Worm (Caenorhabditis elegans) whole organism, young adult: ENCODE measurements around the gene ceh-76.

Experiments
- B0019.2 ChIP-seq: fragments of 200-800 bp; sonication (Bioruptor generic); conservative IDR thresholded peaks from 2 replicates; pipeline ENCODE4 v1.3.6; 2022; ENCODE audit warnings: missing genetic modification reagents, missing genetic modification characterization, missing compliant biosample characterization
- B0261.1 ChIP-seq: sonication (generic microtip); optimal IDR thresholded peaks from 2 replicates; lab custom pipeline; 2016; ENCODE audit warnings: mild to moderate bottlenecking, missing genetic modification characterization, moderate library complexity, missing compliant biosample characterization
- C17E4.6 ChIP-seq: fragments of 200-800 bp; sonication (Bioruptor generic); IDR thresholded peaks from 2 replicates; pipeline ENCODE4 v1.3.6; 2022; ENCODE audit warnings: missing genetic modification reagents, missing genetic modification characterization, missing compliant biosample characterization
- F33H1.4 ChIP-seq: fragments of 200-800 bp; sonication (Bioruptor generic); IDR thresholded peaks from 2 replicates; pipeline ENCODE4 v1.3.6; 2022; ENCODE audit warnings: missing genetic modification reagents, missing genetic modification characterization, missing compliant biosample characterization
- F39B2.1 ChIP-seq: fragments of 200-800 bp; sonication (Bioruptor generic); IDR thresholded peaks from 2 replicates; pipeline ENCODE4 v1.3.6; 2022; ENCODE audit warnings: missing genetic modification reagents, missing genetic modification characterization, missing compliant biosample characterization
- F52B5.7 ChIP-seq: sonication (generic microtip); optimal IDR thresholded peaks from 2 replicates; lab custom pipeline; 2016; ENCODE audit warnings: mild to moderate bottlenecking, missing genetic modification characterization, missing compliant biosample characterization
- F55B11.4 ChIP-seq: sonication (generic microtip); optimal IDR thresholded peaks from 2 replicates; lab custom pipeline; 2016; ENCODE audit warnings: missing compliant biosample characterization, missing genetic modification characterization, borderline replicate concordance; ENCODE audit not compliant: insufficient read depth
- K12H6.12 ChIP-seq: fragments of 200-800 bp; sonication (Bioruptor generic); optimal IDR thresholded peaks from 2 replicates; lab custom pipeline; 2018; ENCODE audit warnings: mild to moderate bottlenecking, missing genetic modification characterization, missing compliant biosample characterization
- T07F8.4 ChIP-seq: sonication (generic microtip); optimal IDR thresholded peaks from 2 replicates; lab custom pipeline; 2016; ENCODE audit warnings: mild to moderate bottlenecking, missing genetic modification characterization, moderate library complexity, missing compliant biosample characterization
- Y53F4B.3 ChIP-seq: fragments of 200-800 bp; sonication (Bioruptor generic); IDR thresholded peaks from 2 replicates; pipeline ENCODE4 v1.3.6; 2022; ENCODE audit warnings: missing genetic modification reagents, missing genetic modification characterization, missing compliant biosample characterization
- Y53G8AR.9 ChIP-seq: fragments of 200-800 bp; sonication (Bioruptor generic); conservative IDR thresholded peaks from 2 replicates; pipeline ENCODE4 v1.3.6; 2022; ENCODE audit warnings: missing genetic modification reagents, missing genetic modification characterization, missing compliant biosample characterization
- Y79H2A.3 ChIP-seq: fragments of 200-800 bp; sonication (Bioruptor generic); conservative IDR thresholded peaks from 2 replicates; pipeline ENCODE4 v1.3.6; 2022; ENCODE audit warnings: missing genetic modification reagents, missing genetic modification characterization, missing compliant biosample characterization
- akir-1 ChIP-seq: fragments of 200-800 bp; sonication (Bioruptor generic); optimal IDR thresholded peaks from 2 replicates; lab custom pipeline; 2018; ENCODE audit warnings: mild to moderate bottlenecking, missing genetic modification characterization, moderate library complexity, missing compliant biosample characterization
- athp-1 ChIP-seq: sonication (generic microtip); optimal IDR thresholded peaks from 2 replicates; lab custom pipeline; 2017; ENCODE audit warnings: mild to moderate bottlenecking, missing genetic modification characterization, missing compliant biosample characterization
- attf-5 ChIP-seq: fragments of 200-800 bp; sonication (Bioruptor generic); optimal IDR thresholded peaks from 2 replicates; lab custom pipeline; 2018; ENCODE audit warnings: mild to moderate bottlenecking, missing genetic modification characterization, missing compliant biosample characterization
- attf-6 ChIP-seq: fragments of 200-800 bp; sonication (Bioruptor generic); IDR thresholded peaks from 2 replicates; pipeline ENCODE4 v1.3.6; 2022; ENCODE audit warnings: missing genetic modification reagents, missing genetic modification characterization, missing compliant biosample characterization
- ceh-58 ChIP-seq: fragments of 200-800 bp; sonication (Bioruptor generic); IDR thresholded peaks from 2 replicates; pipeline ENCODE4 v1.3.6; 2022; ENCODE audit warnings: missing genetic modification characterization, missing compliant biosample characterization
- ceh-91 ChIP-seq: fragments of 200-800 bp; sonication (Bioruptor generic); IDR thresholded peaks from 2 replicates; pipeline ENCODE4 v1.3.6; 2022; ENCODE audit warnings: missing genetic modification reagents, missing genetic modification characterization, missing compliant biosample characterization
- chd-7 ChIP-seq: sonication (generic microtip); optimal IDR thresholded peaks from 2 replicates; lab custom pipeline; 2016; ENCODE audit warnings: mild to moderate bottlenecking, missing genetic modification characterization, moderate library complexity, missing compliant biosample characterization
- dox-1 ChIP-seq: fragments of 200-800 bp; sonication (Bioruptor generic); IDR thresholded peaks from 2 replicates; pipeline ENCODE4 v1.3.6; 2022; ENCODE audit warnings: missing genetic modification reagents, missing genetic modification characterization, missing compliant biosample characterization
- ets-4 ChIP-seq: fragments of 200-800 bp; sonication (Bioruptor generic); optimal IDR thresholded peaks from 2 replicates; lab custom pipeline; 2018; ENCODE audit warnings: mild to moderate bottlenecking, missing genetic modification characterization, missing compliant biosample characterization
- fkh-3 ChIP-seq: sonication (generic microtip); optimal IDR thresholded peaks from 2 replicates; lab custom pipeline; 2016; ENCODE audit warnings: mild to moderate bottlenecking, missing genetic modification characterization, missing compliant biosample characterization
- gei-17 ChIP-seq: fragments of 200-800 bp; sonication (Bioruptor generic); optimal IDR thresholded peaks from 2 replicates; lab custom pipeline; 2018; ENCODE audit warnings: mild to moderate bottlenecking, missing genetic modification characterization, missing compliant biosample characterization
- hmg-20 ChIP-seq: fragments of 200-800 bp; sonication (Bioruptor generic); IDR thresholded peaks from 2 replicates; pipeline ENCODE4 v1.3.6; 2022; ENCODE audit warnings: missing genetic modification reagents, missing genetic modification characterization, missing compliant biosample characterization
- let-607 ChIP-seq, 2 experiments: fragments of 200-800 bp in 1 of 2; sonication (Bioruptor generic) in 1 of 2; sonication (generic microtip) in 1 of 2; optimal IDR thresholded peaks; 2 replicates each; lab custom pipeline; 2016 to 2018; ENCODE audit warnings: mild to moderate bottlenecking in 2 of 2, missing compliant biosample characterization in 2 of 2, missing genetic modification characterization in 2 of 2, moderate library complexity in 2 of 2, missing genotype in 1 of 2
- lin-35 ChIP-seq, 3 experiments: fragments of 150-350 bp in 2 of 3; sonication (generic microtip) in 1 of 3; optimal IDR thresholded peaks; 2 replicates each; lab custom pipeline; 2014 to 2018; ENCODE audit warnings: missing biosample characterization in 3 of 3, missing genetic modification characterization in 3 of 3, missing genetic modification reagents in 3 of 3
- lir-1 ChIP-seq: fragments of 200-800 bp; sonication (Bioruptor generic); conservative IDR thresholded peaks from 2 replicates; pipeline ENCODE4 v1.3.6; 2022; ENCODE audit warnings: missing genetic modification reagents, missing genetic modification characterization, missing compliant biosample characterization
- lsy-27 ChIP-seq: sonication (generic microtip); optimal IDR thresholded peaks from 2 replicates; lab custom pipeline; 2017; ENCODE audit warnings: missing genetic modification characterization, mild to moderate bottlenecking, missing compliant biosample characterization, antibody characterized with exemption, missing genotype, borderline replicate concordance; ENCODE audit not compliant: insufficient read depth
- mcd-1 ChIP-seq: fragments of 200-800 bp; sonication (Bioruptor generic); IDR thresholded peaks from 2 replicates; pipeline ENCODE4 v1.3.6; 2022; ENCODE audit warnings: missing genetic modification reagents, missing genetic modification characterization, missing compliant biosample characterization
- mel-28 ChIP-seq: sonication (generic microtip); optimal IDR thresholded peaks from 2 replicates; lab custom pipeline; 2016; ENCODE audit warnings: borderline replicate concordance, mild to moderate bottlenecking, missing genetic modification characterization, missing compliant biosample characterization
- mxl-1 ChIP-seq: sonication (generic microtip); optimal IDR thresholded peaks from 2 replicates; lab custom pipeline; 2016; ENCODE audit warnings: missing genetic modification characterization, missing compliant biosample characterization
- nfya-1 ChIP-seq: sonication (generic microtip); optimal IDR thresholded peaks from 2 replicates; lab custom pipeline; 2017; ENCODE audit warnings: antibody characterized with exemption, missing compliant biosample characterization, missing genetic modification characterization, borderline replicate concordance; ENCODE audit not compliant: insufficient read depth
- nfya-2 ChIP-seq: fragments of 200-800 bp; sonication (Bioruptor generic); IDR thresholded peaks from 2 replicates; pipeline ENCODE4 v1.3.6; 2022; ENCODE audit warnings: missing genetic modification reagents, missing genetic modification characterization, missing compliant biosample characterization
- nhr-80 ChIP-seq: sonication (generic microtip); optimal IDR thresholded peaks from 2 replicates; lab custom pipeline; 2016; ENCODE audit warnings: missing genetic modification characterization, missing compliant biosample characterization
- pbrm-1 ChIP-seq: fragments of 200-800 bp; sonication (Bioruptor generic); IDR thresholded peaks from 2 replicates; pipeline ENCODE4 v1.3.6; 2022; ENCODE audit warnings: missing genetic modification reagents, missing genetic modification characterization, missing compliant biosample characterization
- repo-1 ChIP-seq: sonication (generic microtip); optimal IDR thresholded peaks from 2 replicates; lab custom pipeline; 2017; ENCODE audit warnings: mild to moderate bottlenecking, missing genetic modification characterization, missing compliant biosample characterization
- sea-2 ChIP-seq: fragments of 200-800 bp; sonication (Bioruptor generic); IDR thresholded peaks from 2 replicates; pipeline ENCODE4 v1.3.6; 2022; ENCODE audit warnings: missing genetic modification characterization, missing compliant biosample characterization
- snpc-4 ChIP-seq, 5 experiments: fragments of 150-350 bp in 1 of 5; sonication (generic microtip) in 4 of 5; optimal IDR thresholded peaks; 2 replicates each; lab custom pipeline; 2014 to 2018; ENCODE audit warnings: missing genetic modification characterization in 5 of 5, missing biosample characterization in 3 of 5, antibody characterized with exemption in 2 of 5, mild to moderate bottlenecking in 2 of 5, missing compliant biosample characterization in 2 of 5, missing genotype in 2 of 5, moderate library complexity in 2 of 5, missing genetic modification reagents in 1 of 5
- tbp1 ChIP-seq: fragments of 200-800 bp; sonication (Bioruptor generic); optimal IDR thresholded peaks from 2 replicates; lab custom pipeline; 2018; ENCODE audit warnings: mild to moderate bottlenecking, missing genetic modification characterization, missing compliant biosample characterization
- tlf-1 ChIP-seq: fragments of 200-800 bp; sonication (Bioruptor generic); optimal IDR thresholded peaks from 2 replicates; lab custom pipeline; 2018; ENCODE audit warnings: mild to moderate bottlenecking, missing genetic modification characterization, missing compliant biosample characterization
- xnd-1 ChIP-seq: sonication (generic microtip); optimal IDR thresholded peaks from 2 replicates; lab custom pipeline; 2016; ENCODE audit warnings: missing genotype, missing genetic modification reagents, missing genetic modification characterization, missing compliant biosample characterization
- ztf-3 ChIP-seq: fragments of 200-800 bp; sonication (Bioruptor generic); optimal IDR thresholded peaks from 2 replicates; lab custom pipeline; 2018; ENCODE audit warnings: mild to moderate bottlenecking, missing genetic modification characterization, missing compliant biosample characterization

Gene ceh-76

ce11 chrV:7995878-7996277 is 1.4 kb upstream of the ceh-76 start, which contains the start of gene Y97E10AR.2:
Y97E10AR.2 (plus strand) TSS chrV:7996178.
- TF ChIP-seq B0019.2 (GFP tag; lab: Robert Waterston, UW) (no peak), athp-1 (tag; lab: Kevin White, UChicago) (no peak), lsy-27 (tag; lab: Kevin White, UChicago) (no peak), let-607 (tag; optimal IDR thresholded peaks at IDR 0.05; lab: Kevin White, UChicago) (no peak), attf-5 (GFP tag; lab: Kevin White, UChicago) (no peak), dox-1 (GFP tag; lab: Robert Waterston, UW) (no peak), lin-35 (GFP tag; optimal IDR thresholded peaks at IDR 0.05; lab: Kevin White, UChicago) (no peak), sea-2 (no peak), mxl-1 (tag; lab: Kevin White, UChicago) (no peak), Y53G8AR.9 (no peak), Y53F4B.3 (GFP tag; lab: Robert Waterston, UW) (no peak), repo-1 (no peak), tlf-1 (no peak)
- TF ChIP-seq, all 124 proteins: peak for 0

- TF ChIP-seq ceh-91 (GFP tag; lab: Robert Waterston, UW) (no peak), B0261.1 (no peak), gei-17 (GFP tag; lab: Kevin White, UChicago) (no peak), F55B11.4 (tag; lab: Kevin White, UChicago) (no peak)
- TF ChIP-seq, all 124 proteins: peak for 0
Observed at ce11 chrV:7995165-7995564, 695 bp upstream of the ceh-76 start.

ce11 chrV:7985860-7986259 is 8.6 kb downstream of the ceh-76 start, which contains the start of gene Y97E10AL.1:
Y97E10AL.1 (plus strand) TSS chrV:7986160.
- TF ChIP-seq ceh-58 (GFP tag; lab: Robert Waterston, UW) (no peak), fkh-3 (tag; lab: Kevin White, UChicago) (no peak), F52B5.7 (tag; lab: Kevin White, UChicago) (no peak), tbp1 (GFP tag; lab: Kevin White, UChicago) (no peak), akir-1 (GFP tag; lab: Kevin White, UChicago) (no peak), mcd-1 (no peak)

- TF ChIP-seq F33H1.4 = no peak
- no peak for TF ChIP-seq nfya-2 (GFP tag; lab: Robert Waterston, UW)
- no peak for TF ChIP-seq mel-28 (tag; lab: Kevin White, UChicago)
- peak; percentile 91 for TF ChIP-seq attf-5 (GFP tag; lab: Kevin White, UChicago)
- TF ChIP-seq ets-4 (GFP tag; lab: Kevin White, UChicago) = no peak
- no peak for TF ChIP-seq T07F8.4 (tag; lab: Kevin White, UChicago)
- TF ChIP-seq lir-1 (GFP tag; lab: Robert Waterston, UW) = no peak
- no peak for TF ChIP-seq K12H6.12 (tag; lab: Kevin White, UChicago)
- no peak for TF ChIP-seq attf-6 (GFP tag; lab: Robert Waterston, UW)
- no peak for TF ChIP-seq Y79H2A.3
- no peak for TF ChIP-seq snpc-4 (GFP tag; optimal IDR thresholded peaks at IDR 0.05; lab: Kevin White, UChicago)
- peak in 2 of 4 experiments; percentile 18 to 19 for TF ChIP-seq snpc-4 (tag; optimal IDR thresholded peaks at IDR 0.05; lab: Kevin White, UChicago)
- TF ChIP-seq F39B2.1 (GFP tag; lab: Robert Waterston, UW) = no peak
- no peak for TF ChIP-seq hmg-20
- no peak for TF ChIP-seq C17E4.6 (GFP tag; lab: Robert Waterston, UW)
- TF ChIP-seq lsy-27 (tag; lab: Kevin White, UChicago) = no peak
- no peak for TF ChIP-seq pbrm-1 (GFP tag; lab: Robert Waterston, UW)
- no peak for TF ChIP-seq nfya-1 (tag; lab: Kevin White, UChicago)
- no peak for TF ChIP-seq chd-7 (tag; lab: Kevin White, UChicago)
- TF ChIP-seq let-607 (tag; optimal IDR thresholded peaks at IDR 0.05; lab: Kevin White, UChicago) = no peak
- TF ChIP-seq tlf-1 = no peak
- TF ChIP-seq xnd-1 (tag; lab: Kevin White, UChicago) = no peak
- no peak for TF ChIP-seq ztf-3
- TF ChIP-seq nhr-80 = peak; percentile 22
Observed at ce11 chrV:7983381-7984052, 11.0 kb downstream of the ceh-76 start, which contains the start of the genes natb-1 and abhd-12. natb-1 (minus strand) TSS chrV:7983431. abhd-12 (plus strand) TSS chrV:7983879.
